Fruit fly (Drosophila melanogaster) whole organism, embryonic: ENCODE data around the gene Bgb.
A peak's percentile ranks its signal among the peaks of the same experiment; 100 is the strongest.

Source experiments
- B-H2 ChIP-seq: fragments of 200-800 bp; sonication (Bioruptor generic); optimal IDR thresholded peaks from 2 replicates; lab custom pipeline; 2018; ENCODE audit warnings: missing biosample characterization, mild to moderate bottlenecking, missing genetic modification characterization
- Bdp1 ChIP-seq: fragments of 200-800 bp; sonication (Bioruptor generic); optimal IDR thresholded peaks from 3 replicates; lab custom pipeline; 2016; ENCODE audit warnings: missing biosample characterization, missing genetic modification characterization
- CG12769 ChIP-seq: fragments of 200-800 bp; sonication (Bioruptor generic); optimal IDR thresholded peaks from 2 replicates; lab custom pipeline; 2019; ENCODE audit warnings: missing biosample characterization, mild to moderate bottlenecking, missing genetic modification characterization, moderate library complexity
- CG13287 ChIP-seq: fragments of 200-800 bp; sonication (Bioruptor generic); IDR thresholded peaks from 2 replicates; pipeline ENCODE4 v1.3.6; 2022; ENCODE audit warnings: missing biosample characterization, missing genetic modification characterization; ENCODE audit not compliant: partially characterized antibody
- CG15601 ChIP-seq: fragments of 200-800 bp; sonication (Bioruptor generic); optimal IDR thresholded peaks from 3 replicates; lab custom pipeline; 2019; ENCODE audit warnings: missing biosample characterization, mild to moderate bottlenecking, missing genetic modification characterization, moderate library complexity
- CG16815 ChIP-seq: fragments of 200-800 bp; sonication (Bioruptor generic); optimal IDR thresholded peaks from 3 replicates; lab custom pipeline; 2017; ENCODE audit warnings: missing biosample characterization, mild to moderate bottlenecking, missing genetic modification characterization
- CG18619 ChIP-seq: fragments of 200-800 bp; sonication (Bioruptor generic); optimal IDR thresholded peaks from 3 replicates; lab custom pipeline; 2017; ENCODE audit warnings: missing biosample characterization, mild to moderate bottlenecking, missing genetic modification characterization
- CG2199 ChIP-seq: fragments of 200-800 bp; sonication (Bioruptor generic); IDR thresholded peaks from 3 replicates; pipeline ENCODE4 v1.3.6; 2022; ENCODE audit warnings: missing biosample characterization, missing genetic modification characterization
- CG3163 ChIP-seq: fragments of 200-800 bp; sonication (Bioruptor generic); optimal IDR thresholded peaks from 3 replicates; lab custom pipeline; 2016; ENCODE audit warnings: missing biosample characterization, missing genetic modification characterization
- CG6813 ChIP-seq: fragments of 200-800 bp; sonication (Bioruptor generic); optimal IDR thresholded peaks from 2 replicates; lab custom pipeline; 2017; ENCODE audit warnings: missing biosample characterization, missing genetic modification characterization, mild to moderate bottlenecking, moderate library complexity, missing genetic modification reagents
- CG7987 ChIP-seq: fragments of 200-800 bp; sonication (Bioruptor generic); optimal IDR thresholded peaks from 2 replicates; lab custom pipeline; 2018; ENCODE audit warnings: missing biosample characterization, mild to moderate bottlenecking, missing genetic modification characterization, moderate library complexity
- CG8089 ChIP-seq: fragments of 200-800 bp; sonication (Bioruptor generic); optimal IDR thresholded peaks from 3 replicates; lab custom pipeline; 2016; ENCODE audit warnings: missing biosample characterization, missing genetic modification characterization
- CG8281 ChIP-seq: fragments of 200-800 bp; sonication (Bioruptor generic); optimal IDR thresholded peaks from 2 replicates; lab custom pipeline; 2018; ENCODE audit warnings: missing biosample characterization, mild to moderate bottlenecking, missing genetic modification characterization, moderate library complexity
- CG8478 ChIP-seq: fragments of >200 bp; optimal IDR thresholded peaks from 2 replicates; lab custom pipeline; 2018
- CG8944 ChIP-seq: fragments of 200-800 bp; sonication (Bioruptor generic); optimal IDR thresholded peaks from 3 replicates; lab custom pipeline; 2016; ENCODE audit warnings: missing biosample characterization, missing genetic modification characterization
- CG9215 ChIP-seq: fragments of 200-800 bp; sonication (Bioruptor generic); IDR thresholded peaks from 2 replicates; pipeline ENCODE4 v1.3.6; 2022; ENCODE audit warnings: missing biosample characterization, missing genetic modification characterization
- CG9437 ChIP-seq: fragments of 200-800 bp; sonication (Bioruptor generic); optimal IDR thresholded peaks from 2 replicates; lab custom pipeline; 2018; ENCODE audit warnings: missing biosample characterization, mild to moderate bottlenecking, missing genetic modification characterization
- CkIIα-i1 ChIP-seq: fragments of 200-800 bp; sonication (Bioruptor generic); IDR thresholded peaks from 2 replicates; pipeline ENCODE4 v1.3.6; 2022; ENCODE audit warnings: missing biosample characterization, missing genetic modification characterization
- Dbx ChIP-seq: fragments of 200-800 bp; sonication (Bioruptor generic); IDR thresholded peaks from 3 replicates; pipeline ENCODE4 v1.3.6; 2022; ENCODE audit warnings: missing biosample characterization, missing genetic modification characterization
- Ets65A ChIP-seq: fragments of 200-800 bp; sonication (Bioruptor generic); peaks from one replicate; lab custom pipeline; 2016; ENCODE audit warnings: missing biosample characterization, missing genetic modification characterization
- Ets97D ChIP-seq: fragments of 200-800 bp; sonication (Bioruptor generic); optimal IDR thresholded peaks from 3 replicates; lab custom pipeline; 2016; ENCODE audit warnings: missing biosample characterization, missing genetic modification characterization
- Fer2 ChIP-seq: fragments of 200-800 bp; sonication (Bioruptor generic); optimal IDR thresholded peaks from 2 replicates; lab custom pipeline; 2018; ENCODE audit warnings: missing biosample characterization, mild to moderate bottlenecking, missing genetic modification characterization, moderate library complexity
- GATAe ChIP-seq: fragments of 200-800 bp; sonication (Bioruptor generic); conservative IDR thresholded peaks from 2 replicates; pipeline ENCODE4 v1.3.6; 2022; ENCODE audit warnings: missing biosample characterization, missing genetic modification characterization
- HLH54F ChIP-seq: fragments of 200-800 bp; sonication (Bioruptor generic); optimal IDR thresholded peaks from 3 replicates; lab custom pipeline; 2016; ENCODE audit warnings: missing biosample characterization, missing genetic modification characterization
- HLHmδ ChIP-seq: fragments of 200-800 bp; sonication (Bioruptor generic); optimal IDR thresholded peaks from 2 replicates; lab custom pipeline; 2018; ENCODE audit warnings: missing biosample characterization, mild to moderate bottlenecking, missing genetic modification characterization, moderate library complexity
- Lhr ChIP-seq: fragments of 200-800 bp; sonication (Bioruptor generic); optimal IDR thresholded peaks from 3 replicates; lab custom pipeline; 2017; ENCODE audit warnings: mild to moderate bottlenecking, missing biosample characterization, missing genetic modification reagents, missing genetic modification characterization
- Max ChIP-seq: fragments of 200-800 bp; sonication (Bioruptor generic); optimal IDR thresholded peaks from 2 replicates; lab custom pipeline; 2016; ENCODE audit warnings: missing biosample characterization, mild to moderate bottlenecking, missing genetic modification characterization
- Med ChIP-seq: fragments of 200-800 bp; sonication (Bioruptor generic); peaks from one replicate; lab custom pipeline; 2016; ENCODE audit warnings: missing biosample characterization, missing genetic modification characterization, mild to moderate bottlenecking, inconsistent platforms, moderate library complexity
- Mes4 ChIP-seq: fragments of 200-800 bp; sonication (Bioruptor generic); optimal IDR thresholded peaks from 2 replicates; lab custom pipeline; 2016; ENCODE audit warnings: missing biosample characterization, missing genetic modification characterization
- NC2α ChIP-seq: fragments of 200-800 bp; sonication (Bioruptor generic); optimal IDR thresholded peaks from 2 replicates; lab custom pipeline; 2016; ENCODE audit warnings: missing biosample characterization, missing genetic modification characterization
- Oaz ChIP-seq: fragments of 200-800 bp; sonication (Bioruptor generic); IDR thresholded peaks from 2 replicates; pipeline ENCODE4 v1.3.6; 2022; ENCODE audit warnings: missing biosample characterization, missing genetic modification characterization
- Sin3A ChIP-seq: fragments of >200 bp; optimal IDR thresholded peaks from 2 replicates; lab custom pipeline; 2018
- Sox102F ChIP-seq: fragments of 200-800 bp; sonication (Bioruptor generic); optimal IDR thresholded peaks from 2 replicates; lab custom pipeline; 2018; ENCODE audit warnings: missing biosample characterization, mild to moderate bottlenecking, missing genetic modification characterization, moderate library complexity
- Sry-β ChIP-seq: fragments of 200-800 bp; sonication (Bioruptor generic); optimal IDR thresholded peaks from 2 replicates; lab custom pipeline; 2018; ENCODE audit warnings: missing biosample characterization, mild to moderate bottlenecking, missing genetic modification characterization, moderate library complexity
- Sry-δ ChIP-seq: fragments of 200-800 bp; sonication (Bioruptor generic); optimal IDR thresholded peaks from 2 replicates; lab custom pipeline; 2016; ENCODE audit warnings: missing biosample characterization, missing genetic modification characterization
- gem ChIP-seq: fragments of 200-800 bp; sonication (Bioruptor generic); optimal IDR thresholded peaks from 2 replicates; lab custom pipeline; 2019; ENCODE audit warnings: missing biosample characterization, mild to moderate bottlenecking, missing genetic modification characterization, moderate library complexity
- gfzf ChIP-seq: fragments of 200-800 bp; sonication (Bioruptor generic); optimal IDR thresholded peaks from 2 replicates; lab custom pipeline; 2016; ENCODE audit warnings: missing biosample characterization, mild to moderate bottlenecking, missing genetic modification characterization, moderate library complexity
- nau ChIP-seq: fragments of 200-800 bp; sonication (Bioruptor generic); optimal IDR thresholded peaks from 3 replicates; lab custom pipeline; 2017; ENCODE audit warnings: missing biosample characterization, mild to moderate bottlenecking, missing genetic modification characterization, missing genetic modification reagents
- nmo ChIP-seq: fragments of 200-800 bp; sonication (Bioruptor generic); optimal IDR thresholded peaks from 2 replicates; lab custom pipeline; 2018; ENCODE audit warnings: missing biosample characterization, mild to moderate bottlenecking, missing genetic modification characterization, moderate library complexity
- oc ChIP-seq: fragments of 200-800 bp; sonication (Bioruptor generic); optimal IDR thresholded peaks from 2 replicates; lab custom pipeline; 2018; ENCODE audit warnings: missing biosample characterization, mild to moderate bottlenecking, missing genetic modification characterization, moderate library complexity
- onecut ChIP-seq: fragments of 200-800 bp; sonication (Bioruptor generic); IDR thresholded peaks from 2 replicates; pipeline ENCODE4 v1.3.6; 2022; ENCODE audit warnings: missing biosample characterization, missing genetic modification characterization
- pb ChIP-seq: fragments of 200-800 bp; sonication (Bioruptor generic); optimal IDR thresholded peaks from 3 replicates; lab custom pipeline; 2016; ENCODE audit warnings: missing biosample characterization, missing genetic modification characterization
- pum ChIP-seq: fragments of 200-800 bp; sonication (Bioruptor generic); optimal IDR thresholded peaks from 2 replicates; lab custom pipeline; 2016; ENCODE audit warnings: missing biosample characterization, missing genetic modification characterization
- sd ChIP-seq: fragments of 200-800 bp; sonication (Bioruptor generic); optimal IDR thresholded peaks from 3 replicates; lab custom pipeline; 2018; ENCODE audit warnings: missing biosample characterization, mild to moderate bottlenecking, missing genetic modification characterization, moderate library complexity
- sr ChIP-seq: fragments of 200-800 bp; sonication (Bioruptor generic); IDR thresholded peaks from 3 replicates; pipeline ENCODE4 v1.3.6; 2022; ENCODE audit warnings: missing biosample characterization, missing genetic modification characterization
- stwl ChIP-seq: fragments of 200-800 bp; sonication (Bioruptor generic); optimal IDR thresholded peaks from 3 replicates; lab custom pipeline; 2018; ENCODE audit warnings: missing biosample characterization, mild to moderate bottlenecking, missing genetic modification characterization, moderate library complexity
- tio ChIP-seq: fragments of 200-800 bp; sonication (Bioruptor generic); optimal IDR thresholded peaks from 2 replicates; lab custom pipeline; 2017; ENCODE audit warnings: missing biosample characterization, missing genetic modification characterization, inconsistent platforms
- tx ChIP-seq: fragments of 200-800 bp; sonication (Bioruptor generic); optimal IDR thresholded peaks from 2 replicates; lab custom pipeline; 2016; ENCODE audit warnings: missing biosample characterization, missing genetic modification characterization
- z ChIP-seq: fragments of 200-800 bp; sonication (Bioruptor generic); IDR thresholded peaks from 3 replicates; pipeline ENCODE4 v1.3.6; 2022; ENCODE audit warnings: missing biosample characterization, missing genetic modification characterization

Gene Bgb

DNA sequence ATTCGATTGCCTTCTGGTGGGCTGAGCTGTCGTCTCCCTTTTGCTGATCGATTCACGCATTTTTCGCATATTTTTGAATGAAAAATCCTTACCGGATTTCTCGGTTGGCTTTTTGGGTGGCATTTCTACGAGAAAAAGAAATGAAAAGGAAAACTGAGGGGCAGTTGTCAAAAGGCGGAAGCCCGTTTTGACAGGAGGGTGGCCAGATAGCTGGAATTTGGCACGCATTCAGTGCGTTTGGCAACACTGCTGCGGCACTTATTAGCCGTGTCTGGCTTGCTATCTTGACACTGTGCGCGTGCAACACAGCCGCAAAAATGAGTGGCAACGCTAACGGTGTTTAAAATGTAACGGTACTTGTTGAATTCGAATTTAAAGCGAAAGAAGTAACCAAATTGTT is 29.0 kb downstream of the Bgb start, which contains the start of gene RpL23A (continued):
- TF ChIP-seq CG6813 (GFP tag; lab: Kevin White, UChicago) (peak; percentile 96), Mes4 (GFP tag; lab: Kevin White, UChicago) (peak; percentile 99), nau (GFP tag; lab: Kevin White, UChicago) (peak; percentile 94), CG8944 (GFP tag; lab: Kevin White, UChicago) (peak; percentile 96), CG16815 (GFP tag; lab: Kevin White, UChicago) (peak; percentile 88), CG7987 (GFP tag; lab: Kevin White, UChicago) (peak; percentile 99), Lhr (peak; percentile 99), stwl (tag; lab: Kevin White, UChicago) (peak; percentile 97), tx (peak; percentile 92), Oaz (GFP tag; lab: Robert Waterston, UW) (peak; percentile 87), CG15601 (tag; lab: Kevin White, UChicago) (peak; percentile 95), Ets65A (GFP tag; lab: Kevin White, UChicago) (peak; percentile 100), Ets97D (GFP tag; lab: Kevin White, UChicago) (peak; percentile 100), Sox102F (no peak), gem (tag; lab: Kevin White, UChicago) (peak; percentile 84), nmo (GFP tag; lab: Kevin White, UChicago) (peak; percentile 91), NC2α (peak; percentile 92), B-H2 (peak; percentile 97), HLH54F (GFP tag; lab: Kevin White, UChicago) (peak; percentile 96), Sin3A (lab: Kevin White, UChicago) (peak; percentile 87), CG3163 (GFP tag; lab: Kevin White, UChicago) (peak; percentile 90), Max (peak; percentile 95), CG8281 (tag; lab: Kevin White, UChicago) (peak; percentile 75), HLHmδ (peak; percentile 98), CkIIα-i1 (GFP tag; lab: Robert Waterston, UW) (peak; percentile 52; the same call in 1 of the 2 replicates), gfzf (peak; percentile 58), CG13287 (GFP tag; lab: Robert Waterston, UW) (peak; percentile 65), CG2199 (peak; percentile 92), onecut (GFP tag; lab: Robert Waterston, UW) (peak; percentile 93), Fer2 (tag; lab: Kevin White, UChicago) (peak; percentile 92), oc (tag; lab: Kevin White, UChicago) (peak; percentile 88), CG9437 (GFP tag; lab: Kevin White, UChicago) (peak; percentile 80)

DNA sequence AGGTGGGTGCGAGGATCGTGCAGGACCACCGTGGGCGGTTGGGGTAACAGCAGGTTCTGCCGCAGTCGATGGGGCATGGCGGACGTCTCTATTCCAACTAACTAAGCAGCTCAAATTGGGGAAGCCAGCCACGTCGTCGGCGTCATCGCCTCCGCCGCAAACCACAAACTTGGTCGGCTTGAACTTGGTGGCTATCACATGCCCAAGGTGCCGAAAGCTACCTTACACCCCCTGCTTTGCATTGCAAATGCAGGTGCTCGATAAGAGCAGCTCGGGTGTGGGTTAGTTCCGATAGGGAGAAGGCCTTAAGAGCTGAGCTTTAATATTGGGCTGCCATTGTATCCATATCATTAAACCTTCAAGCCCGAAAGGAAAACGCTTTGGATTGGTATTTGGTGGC is 30.5 kb downstream of the Bgb start, which contains the start of gene RabX5:
RabX5 (minus strand) TSS at position 101 of the 400 bp plus-strand sequence.
- TF ChIP-seq CG8478 (lab: Kevin White, UChicago) (peak; percentile 4), GATAe (no peak), Med (GFP tag; lab: Kevin White, UChicago) (peak; percentile 55)

DNA sequence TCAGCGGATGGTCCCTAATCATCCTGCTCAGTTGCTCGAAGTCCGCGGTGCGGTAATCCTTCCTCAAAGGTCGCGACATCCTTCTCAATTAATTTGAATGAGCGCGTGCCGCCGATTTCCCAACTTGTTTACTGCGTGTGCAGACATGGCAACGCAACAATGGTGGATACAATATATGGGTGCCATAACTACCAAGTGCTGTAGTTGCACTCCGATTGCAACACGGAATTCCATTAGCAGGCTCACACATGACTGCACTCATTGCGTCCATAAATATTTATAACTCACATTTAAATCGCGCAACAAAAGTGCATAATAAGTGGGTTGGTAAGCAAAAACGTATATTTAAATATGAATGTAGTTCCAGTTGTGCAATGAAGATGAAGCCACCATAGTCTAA is 33.1 kb downstream of the Bgb start, which contains the start of gene CG13930:
CG13930 (minus strand) TSS at position 101 of the 400 bp plus-strand sequence.
- TF ChIP-seq pb (GFP tag; lab: Kevin White, UChicago) (no peak), Ets65A (GFP tag; lab: Kevin White, UChicago) (peak; percentile 26)

DNA sequence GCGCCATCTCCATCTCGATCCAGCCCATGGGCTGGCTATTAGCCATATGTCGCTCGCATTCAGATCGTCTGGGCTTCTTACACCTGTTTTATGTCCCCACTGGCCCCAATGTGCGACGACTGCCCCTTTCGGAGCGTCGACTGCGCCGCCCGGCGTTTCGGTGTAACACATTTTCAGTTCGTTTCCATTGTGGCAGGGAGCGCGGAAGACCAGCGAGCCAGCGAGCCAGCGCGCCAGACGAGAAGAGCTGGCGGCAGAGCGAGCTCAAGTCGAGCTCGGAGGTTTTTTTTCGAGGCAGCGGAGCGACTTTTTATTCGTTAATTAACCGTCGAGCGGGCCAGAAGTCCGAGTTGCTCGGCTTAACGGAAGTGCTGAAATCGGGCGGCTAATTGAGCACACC is 34.9 kb downstream of the Bgb start, which contains the start of gene CG7991:
CG7991 (plus strand) TSS at position 329 of the 400 bp plus-strand sequence.
- no peak for TF ChIP-seq CG8089 (GFP tag; lab: Kevin White, UChicago)
- no peak for TF ChIP-seq pum (GFP tag; lab: Kevin White, UChicago)
- TF ChIP-seq sd (tag; lab: Kevin White, UChicago): no peak
- no peak for TF ChIP-seq sr
- TF ChIP-seq tio: no peak
- TF ChIP-seq CG18619: no peak
- no peak for TF ChIP-seq Dbx
- no peak for TF ChIP-seq Bdp1
- no peak for TF ChIP-seq Sry-δ (GFP tag; lab: Kevin White, UChicago)
- TF ChIP-seq CG9215 (GFP tag; lab: Robert Waterston, UW): no peak
- peak; percentile 42 for TF ChIP-seq CG12769 (tag; lab: Kevin White, UChicago)
- TF ChIP-seq z (GFP tag; lab: Robert Waterston, UW): 0 out of 3 replicates have a peak, but pooled peaks have one; percentile 21
- TF ChIP-seq Sry-β (GFP tag; lab: Kevin White, UChicago): no peak
